Worm (Caenorhabditis elegans): ENCODE measurements around the gene R04B5.7.
A peak's percentile ranks its signal among the peaks of the same experiment; 100 is the strongest.

Gene R04B5.7

DNA sequence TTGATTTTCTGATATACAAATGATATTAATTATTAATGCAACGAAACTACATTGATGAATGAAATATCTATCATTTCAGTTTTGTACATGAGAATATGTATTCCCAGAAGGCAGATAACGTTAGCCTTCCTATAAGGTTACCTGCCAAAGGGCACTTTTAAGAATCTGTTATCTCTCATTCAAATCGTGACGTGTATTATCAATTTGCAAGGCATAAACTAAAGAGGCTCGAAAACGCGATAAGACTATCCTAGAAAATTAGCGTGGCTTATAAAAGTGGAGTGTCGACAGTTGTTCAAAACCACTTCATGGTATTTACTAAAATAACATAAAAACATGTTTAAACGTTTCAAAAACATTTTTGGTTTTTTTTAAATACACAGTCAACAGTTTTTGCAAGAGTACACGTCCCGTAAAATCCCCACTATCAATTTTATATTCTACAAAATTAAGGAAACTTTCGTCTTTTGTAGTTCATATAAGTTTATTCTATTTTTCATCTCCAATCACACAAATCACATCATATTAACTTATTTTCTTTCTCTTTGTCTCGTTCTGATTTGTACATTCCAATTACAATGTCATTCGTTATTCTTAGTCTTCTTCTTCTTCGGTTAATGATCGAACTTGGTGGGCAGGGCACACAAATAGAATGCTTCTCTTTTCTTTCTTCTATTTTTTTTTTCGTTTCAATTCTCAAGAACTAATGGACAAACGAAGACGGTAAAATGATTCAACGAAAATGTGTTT, 34.6 kb upstream of the R04B5.7 start, which contains the start of gene C08B6.10:
TSS of gene C08B6.10 (plus strand) at position 700 of the 750 bp plus-strand sequence.
- TF ChIP-seq unc-62 (GFP tag; optimal IDR thresholded peaks at IDR 0.05 in 1 of 2) = peak in 1 of 2 experiments; percentile 83
- TF ChIP-seq unc-62 (tag; optimal IDR thresholded peaks at IDR 0.05) = no peak
- TF ChIP-seq lim-7 (GFP tag; IDR thresholded peaks at IDR 0.05) = no peak
- peak; percentile 19 for TF ChIP-seq pqm-1 (tag; optimal IDR thresholded peaks at IDR 0.05)
- no peak for TF ChIP-seq dmd-9 (GFP tag; IDR thresholded peaks at IDR 0.05)
- TF ChIP-seq snpc-4 (tag; optimal IDR thresholded peaks at IDR 0.05) = no peak
- TF ChIP-seq daf-16 (GFP tag; optimal IDR thresholded peaks at IDR 0.05) = no peak
- TF ChIP-seq daf-16 (tag; optimal IDR thresholded peaks at IDR 0.05) = peak; percentile 69
- TF ChIP-seq zip-11 (GFP tag; IDR thresholded peaks at IDR 0.05) = no peak
- no peak for TF ChIP-seq ces-1 (GFP tag; optimal IDR thresholded peaks at IDR 0.05)
- no peak for TF ChIP-seq ama-1 (optimal IDR thresholded peaks at IDR 0.05)
- TF ChIP-seq nhr-28 (tag; optimal IDR thresholded peaks at IDR 0.05) = peak; percentile 21

DNA sequence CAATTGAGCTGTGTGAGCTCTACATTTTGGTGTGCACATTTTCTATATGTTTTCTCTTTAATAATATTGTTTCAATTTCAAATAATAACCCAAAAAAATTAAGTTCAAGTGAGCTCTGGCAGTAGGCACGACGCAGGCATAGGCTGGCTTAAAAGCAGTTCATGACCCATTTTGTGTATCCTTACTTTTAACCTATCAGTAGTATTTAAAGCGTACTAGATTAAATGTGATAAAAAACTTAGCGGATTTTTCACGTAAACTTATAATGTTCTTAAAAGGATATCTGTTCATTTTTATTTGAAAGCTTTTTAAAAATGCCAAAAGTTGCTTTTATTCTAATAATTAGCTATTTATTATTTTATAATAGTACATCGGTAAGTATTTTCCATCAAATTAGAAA, 33.0 kb upstream of the R04B5.7 start, which contains the start of gene C08B6.6:
TSS of gene C08B6.6 (plus strand) at position 301 of the 400 bp plus-strand sequence.
- no peak for TF ChIP-seq mes-2 (tag; optimal IDR thresholded peaks at IDR 0.05; ENCODE audit: poor library complexity, severe bottlenecking)
- no peak for TF ChIP-seq ctbp-1 (GFP tag; IDR thresholded peaks at IDR 0.05)
- TF ChIP-seq unc-39 (tag; optimal IDR thresholded peaks at IDR 0.05) = no peak
- TF ChIP-seq nhr-28 (tag; optimal IDR thresholded peaks at IDR 0.05) = no peak
- no peak for TF ChIP-seq lsy-2 (tag; optimal IDR thresholded peaks at IDR 0.05)
- TF ChIP-seq mxl-2 (GFP tag; conservative IDR thresholded peaks at IDR 0.05) = no peak
- no peak for TF ChIP-seq madf-5 (GFP tag; IDR thresholded peaks at IDR 0.05)
- TF ChIP-seq lin-39 (tag; optimal IDR thresholded peaks at IDR 0.05) = no peak

DNA sequence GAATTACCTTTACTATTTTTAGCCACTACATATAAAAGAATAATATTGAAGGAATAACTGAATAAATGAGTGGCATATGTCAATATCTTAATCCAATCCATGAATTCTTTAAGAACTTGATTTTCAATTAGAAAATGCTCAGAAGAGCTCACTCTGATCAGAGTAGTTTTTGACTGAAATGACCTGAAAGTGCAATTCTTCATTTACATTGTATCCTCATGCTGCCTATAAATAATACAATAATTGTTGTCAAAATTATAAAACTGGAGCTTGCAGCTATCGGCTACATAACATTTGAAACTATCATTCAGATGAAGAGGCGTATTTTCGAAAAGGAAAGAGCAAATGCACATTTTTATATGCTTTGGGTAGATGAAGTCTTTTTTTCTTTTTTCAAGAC, 32.3 kb upstream of the R04B5.7 start, which contains the start of gene srxa-19:
TSS of gene srxa-19 (minus strand) at position 101 of the 400 bp plus-strand sequence.
- TF ChIP-seq cey-2 (tag; optimal IDR thresholded peaks at IDR 0.05; ENCODE audit: borderline replicate concordance, insufficient read depth) (no peak), jun-1 (tag; optimal IDR thresholded peaks at IDR 0.05) (no peak), nhr-10 (tag; optimal IDR thresholded peaks at IDR 0.05) (no peak), ctbp-1 (GFP tag; IDR thresholded peaks at IDR 0.05) (no peak), rbr-2 (tag; optimal IDR thresholded peaks at IDR 0.05) (no peak), lim-7 (GFP tag; IDR thresholded peaks at IDR 0.05) (no peak), sdz-12 (GFP tag; optimal IDR thresholded peaks at IDR 0.05) (no peak), nhr-102 (tag; optimal IDR thresholded peaks at IDR 0.05) (no peak), mep-1 (tag; optimal IDR thresholded peaks at IDR 0.05) (no peak), tag-97 (GFP tag; IDR thresholded peaks at IDR 0.05) (no peak), hmg-1.1 (GFP tag; IDR thresholded peaks at IDR 0.05) (no peak), hif-1 (tag; optimal IDR thresholded peaks at IDR 0.05) (no peak), madf-5 (GFP tag; IDR thresholded peaks at IDR 0.05) (no peak), spr-3 (GFP tag; optimal IDR thresholded peaks at IDR 0.05) (no peak), ceh-82 (tag; optimal IDR thresholded peaks at IDR 0.05) (no peak)

DNA sequence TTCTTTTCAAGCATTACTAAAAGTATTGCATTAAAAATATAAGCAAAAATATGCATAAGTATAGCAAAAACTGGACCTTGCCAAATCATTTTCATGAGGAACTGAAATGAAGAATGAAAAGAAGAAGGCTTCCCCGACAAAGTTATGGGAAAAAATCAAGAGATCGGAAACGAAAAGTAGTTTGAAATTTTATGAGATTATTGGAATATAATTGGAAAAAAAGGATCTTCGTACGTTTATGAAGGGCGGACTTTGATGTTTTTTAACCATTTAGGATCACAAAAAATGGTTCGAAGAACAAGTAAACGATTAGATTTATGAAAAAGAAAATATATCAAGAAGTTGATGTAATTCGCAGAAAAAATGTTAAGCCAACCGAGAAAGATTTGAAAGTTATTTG, 30.5 kb upstream of the R04B5.7 start, which contains the start of gene srxa-18:
TSS of gene srxa-18 (minus strand) at position 100 of the 400 bp plus-strand sequence.
- no peak for TF ChIP-seq F49E8.2 (tag; optimal IDR thresholded peaks at IDR 0.05; ENCODE audit: borderline replicate concordance)
- no peak for TF ChIP-seq zfp-2 (tag; optimal IDR thresholded peaks at IDR 0.05)
- TF ChIP-seq spr-3 (GFP tag; optimal IDR thresholded peaks at IDR 0.05) = no peak
- TF ChIP-seq dmd-8 (GFP tag; IDR thresholded peaks at IDR 0.05) = no peak
- no peak for TF ChIP-seq nhr-77 (tag; optimal IDR thresholded peaks at IDR 0.05)
- TF ChIP-seq nhr-28 (tag; optimal IDR thresholded peaks at IDR 0.05) = no peak
- TF ChIP-seq D1046.2 (GFP tag; IDR thresholded peaks at IDR 0.05) = no peak
- TF ChIP-seq T20F7.1 (GFP tag; optimal IDR thresholded peaks at IDR 0.05) = no peak

Measured in whole organism, L4 larva.